Worm (Caenorhabditis elegans) whole organism, L2 larva: ENCODE data around the gene serp-1.2.

Source experiments
- C34F6.9 ChIP-seq: fragments of 150-350 bp; optimal IDR thresholded peaks from 2 replicates; lab custom pipeline; 2014; ENCODE audit warnings: missing biosample characterization, missing genetic modification characterization
- F13H6.1 ChIP-seq: sonication (generic microtip); optimal IDR thresholded peaks from 2 replicates; lab custom pipeline; 2016; ENCODE audit warnings: missing genetic modification characterization, missing compliant biosample characterization
- R02D3.7 ChIP-seq: fragments of 150-350 bp; optimal IDR thresholded peaks from 2 replicates; lab custom pipeline; 2014; ENCODE audit warnings: missing biosample characterization, missing genetic modification characterization
- ZK546.5 ChIP-seq: sonication (generic microtip); optimal IDR thresholded peaks from 2 replicates; lab custom pipeline; 2017; ENCODE audit warnings: missing biosample characterization, missing genetic modification characterization
- alr-1 ChIP-seq: fragments of 150-350 bp; optimal IDR thresholded peaks from 2 replicates; lab custom pipeline; 2014; ENCODE audit warnings: missing biosample characterization, missing genetic modification characterization
- aly-2 ChIP-seq: fragments of 150-350 bp; optimal IDR thresholded peaks from 2 replicates; lab custom pipeline; 2014; ENCODE audit warnings: missing biosample characterization, missing genetic modification characterization
- ama-1 ChIP-seq: fragments of 150-350 bp; optimal IDR thresholded peaks from 2 replicates; lab custom pipeline; 2018; ENCODE audit warnings: inconsistent platforms
- blmp-1 ChIP-seq: sonication (generic microtip); optimal IDR thresholded peaks from 2 replicates; lab custom pipeline; 2017; ENCODE audit warnings: missing genetic modification characterization, mild to moderate bottlenecking, missing compliant biosample characterization, antibody characterized with exemption, moderate library complexity; ENCODE audit not compliant: insufficient read depth
- ceh-16 ChIP-seq: fragments of 150-350 bp; optimal IDR thresholded peaks from 2 replicates; lab custom pipeline; 2014; ENCODE audit warnings: missing biosample characterization, missing genetic modification characterization
- ceh-82 ChIP-seq: fragments of 150-350 bp; optimal IDR thresholded peaks from 2 replicates; lab custom pipeline; 2014; ENCODE audit warnings: missing biosample characterization, missing genetic modification characterization
- crh-2 ChIP-seq: sonication (generic microtip); optimal IDR thresholded peaks from 2 replicates; lab custom pipeline; 2017; ENCODE audit warnings: missing biosample characterization, missing genetic modification characterization
- dmd-4 ChIP-seq: sonication (generic microtip); optimal IDR thresholded peaks from 2 replicates; lab custom pipeline; 2017; ENCODE audit warnings: missing biosample characterization, missing genetic modification characterization
- egl-27 ChIP-seq: sonication (generic microtip); optimal IDR thresholded peaks from 3 replicates; lab custom pipeline; 2017; ENCODE audit warnings: missing biosample characterization, missing genetic modification reagents, missing genetic modification characterization
- elt-1 ChIP-seq: fragments of 150-350 bp; optimal IDR thresholded peaks from 2 replicates; lab custom pipeline; 2014; ENCODE audit warnings: missing biosample characterization, missing genetic modification characterization
- elt-3 ChIP-seq: sonication (generic microtip); optimal IDR thresholded peaks from 2 replicates; lab custom pipeline; 2017; ENCODE audit warnings: missing biosample characterization, missing genetic modification characterization
- fos-1 ChIP-seq: fragments of 150-350 bp; optimal IDR thresholded peaks from 2 replicates; lab custom pipeline; 2014; ENCODE audit warnings: missing biosample characterization, missing genetic modification characterization
- lin-11 ChIP-seq: fragments of 150-350 bp; sonication (generic microtip); optimal IDR thresholded peaks from 2 replicates; lab custom pipeline; 2014; ENCODE audit warnings: missing biosample characterization, missing genetic modification characterization, inconsistent platforms, mixed read lengths
- lin-13 ChIP-seq: fragments of 150-350 bp; optimal IDR thresholded peaks from 2 replicates; lab custom pipeline; 2014; ENCODE audit warnings: missing biosample characterization, missing genetic modification reagents, missing genetic modification characterization
- lsy-2 ChIP-seq, 2 experiments: fragments of 150-350 bp in 1 of 2; sonication (generic microtip) in 1 of 2; optimal IDR thresholded peaks; 2 replicates each; lab custom pipeline; 2014 to 2017; ENCODE audit warnings: missing biosample characterization in 2 of 2, missing genetic modification characterization in 2 of 2
- mab-5 ChIP-seq: fragments of 150-350 bp; optimal IDR thresholded peaks from 2 replicates; lab custom pipeline; 2014; ENCODE audit warnings: missing biosample characterization, missing genetic modification characterization
- mbf-1 ChIP-seq: sonication (generic microtip); optimal IDR thresholded peaks from 2 replicates; lab custom pipeline; 2017; ENCODE audit warnings: missing biosample characterization, missing genetic modification characterization
- mdl-1 ChIP-seq, 2 experiments: fragments of 150-350 bp in 1 of 2; sonication (generic microtip) in 1 of 2; optimal IDR thresholded peaks; 2 replicates each; lab custom pipeline; 2017; ENCODE audit warnings: missing biosample characterization in 2 of 2, missing genetic modification characterization in 2 of 2
- nhr-10 ChIP-seq: sonication (generic microtip); optimal IDR thresholded peaks from 2 replicates; lab custom pipeline; 2017; ENCODE audit warnings: missing biosample characterization, missing genetic modification characterization
- nhr-11 ChIP-seq: fragments of 150-350 bp; optimal IDR thresholded peaks from 2 replicates; lab custom pipeline; 2014; ENCODE audit warnings: missing biosample characterization, missing genetic modification characterization
- nhr-129 ChIP-seq: fragments of 150-350 bp; optimal IDR thresholded peaks from 2 replicates; lab custom pipeline; 2014; ENCODE audit warnings: missing biosample characterization, missing genetic modification characterization
- nhr-21 ChIP-seq: fragments of 150-350 bp; optimal IDR thresholded peaks from 2 replicates; lab custom pipeline; 2014; ENCODE audit warnings: missing biosample characterization, missing genetic modification characterization
- nhr-23 ChIP-seq: fragments of 150-350 bp; optimal IDR thresholded peaks from 2 replicates; lab custom pipeline; 2014; ENCODE audit warnings: missing biosample characterization, missing genetic modification reagents, missing genetic modification characterization
- nhr-237 ChIP-seq: fragments of 150-350 bp; optimal IDR thresholded peaks from 2 replicates; lab custom pipeline; 2014; ENCODE audit warnings: missing biosample characterization, missing genetic modification characterization
- nhr-25 ChIP-seq: fragments of 150-350 bp; sonication (generic microtip); optimal IDR thresholded peaks from 3 replicates; lab custom pipeline; 2014; ENCODE audit warnings: missing biosample characterization, missing genetic modification characterization
- nhr-6 ChIP-seq: fragments of 150-350 bp; optimal IDR thresholded peaks from 2 replicates; lab custom pipeline; 2014; ENCODE audit warnings: missing biosample characterization, missing genetic modification characterization
- nhr-77 ChIP-seq: fragments of 150-350 bp; optimal IDR thresholded peaks from 2 replicates; lab custom pipeline; 2014; ENCODE audit warnings: missing biosample characterization, missing genetic modification characterization
- peb-1 ChIP-seq: fragments of 150-350 bp; optimal IDR thresholded peaks from 2 replicates; lab custom pipeline; 2014; ENCODE audit warnings: missing biosample characterization, missing genetic modification characterization
- sem-4 ChIP-seq: fragments of 150-350 bp; optimal IDR thresholded peaks from 2 replicates; lab custom pipeline; 2014; ENCODE audit warnings: missing biosample characterization, missing genetic modification reagents, missing genetic modification characterization
- skn-1 ChIP-seq: sonication (generic microtip); optimal IDR thresholded peaks from 2 replicates; lab custom pipeline; 2017; ENCODE audit warnings: missing biosample characterization, missing genetic modification characterization
- sma-3 ChIP-seq: sonication (generic microtip); optimal IDR thresholded peaks from 2 replicates; lab custom pipeline; 2016; ENCODE audit warnings: missing genetic modification reagents, missing genetic modification characterization, missing compliant biosample characterization
- snpc-4 ChIP-seq: fragments of 150-350 bp; optimal IDR thresholded peaks from 2 replicates; lab custom pipeline; 2014; ENCODE audit warnings: missing biosample characterization, missing genetic modification characterization
- unc-55 ChIP-seq: fragments of 150-350 bp; sonication (generic microtip); optimal IDR thresholded peaks from 3 replicates; lab custom pipeline; 2014; ENCODE audit warnings: missing biosample characterization, missing genetic modification reagents, missing genetic modification characterization
- unc-62 ChIP-seq: fragments of 150-350 bp; optimal IDR thresholded peaks from 2 replicates; lab custom pipeline; 2014; ENCODE audit warnings: missing biosample characterization, missing genetic modification reagents, missing genetic modification characterization
- zag-1 ChIP-seq: fragments of 150-350 bp; optimal IDR thresholded peaks from 2 replicates; lab custom pipeline; 2014; ENCODE audit warnings: missing biosample characterization, missing genetic modification characterization
- ztf-1 ChIP-seq: fragments of 200-800 bp; sonication (Bioruptor generic); conservative IDR thresholded peaks from 2 replicates; pipeline ENCODE4 v1.3.6; 2022; ENCODE audit warnings: missing genetic modification characterization, missing compliant biosample characterization
- ztf-4 ChIP-seq: fragments of 150-350 bp; optimal IDR thresholded peaks from 2 replicates; lab custom pipeline; 2014; ENCODE audit warnings: missing biosample characterization, missing genetic modification characterization

serp-1.2 gene

ce11 chrIV:8266024-8266949 is 40.8 kb downstream of the serp-1.2 start:
- TF ChIP-seq nhr-6 (tag; lab: Kevin White, UChicago): no peak
- no peak for TF ChIP-seq C34F6.9 (tag; lab: Kevin White, UChicago)
- TF ChIP-seq nhr-237 (tag; lab: Kevin White, UChicago): no peak
- no peak for TF ChIP-seq unc-55 (GFP tag; lab: Kevin White, UChicago)
- no peak for TF ChIP-seq peb-1 (tag; lab: Kevin White, UChicago)
- no peak for TF ChIP-seq mab-5 (tag; lab: Kevin White, UChicago)
- no peak for TF ChIP-seq dmd-4
- TF ChIP-seq nhr-23 (tag; lab: Kevin White, UChicago): no peak
- TF ChIP-seq F13H6.1 (tag; lab: Kevin White, UChicago): no peak
- TF ChIP-seq nhr-25 (tag; lab: Kevin White, UChicago): no peak
- TF ChIP-seq nhr-21 (tag; lab: Kevin White, UChicago): no peak
- no peak for TF ChIP-seq ztf-1
- TF ChIP-seq ceh-16 (tag; lab: Kevin White, UChicago): no peak
- no peak for TF ChIP-seq crh-2 (tag; lab: Kevin White, UChicago)
- TF ChIP-seq skn-1 (tag; lab: Kevin White, UChicago): no peak
- no peak for TF ChIP-seq blmp-1 (tag; lab: Kevin White, UChicago)
- TF ChIP-seq zag-1: no peak

- TF ChIP-seq blmp-1 (tag; lab: Kevin White, UChicago) (no peak), nhr-77 (no peak), nhr-129 (tag; lab: Kevin White, UChicago) (no peak), mbf-1 (tag; lab: Kevin White, UChicago) (no peak), R02D3.7 (tag; lab: Kevin White, UChicago) (no peak), alr-1 (tag; lab: Kevin White, UChicago) (no peak), peb-1 (tag; lab: Kevin White, UChicago) (no peak), zag-1 (no peak), unc-55 (GFP tag; lab: Kevin White, UChicago) (no peak), nhr-10 (tag; lab: Kevin White, UChicago) (no peak)
Measured at ce11 chrIV:8268024-8268423, 42.5 kb downstream of the serp-1.2 start, which contains the start of the genes K07H8.5 and K07H8.8. Gene K07H8.5 (plus strand): TSS chrIV:8268324. Gene K07H8.8 (minus strand): TSS chrIV:8268412.

- TF ChIP-seq nhr-77: no peak
- TF ChIP-seq unc-55 (GFP tag; lab: Kevin White, UChicago): no peak
- TF ChIP-seq sma-3 (GFP tag; lab: Kevin White, UChicago): no peak
- TF ChIP-seq lin-11 (tag; lab: Kevin White, UChicago): no peak
- no peak for TF ChIP-seq blmp-1 (tag; lab: Kevin White, UChicago)
- no peak for TF ChIP-seq nhr-6 (tag; lab: Kevin White, UChicago)
- no peak for TF ChIP-seq elt-3
- no peak for TF ChIP-seq nhr-23 (tag; lab: Kevin White, UChicago)
- no peak for TF ChIP-seq nhr-25 (tag; lab: Kevin White, UChicago)
- TF ChIP-seq unc-62: no peak
- no peak for TF ChIP-seq dmd-4
- TF ChIP-seq lsy-2 (tag; optimal IDR thresholded peaks at IDR 0.05; lab: Kevin White, UChicago): no peak
- TF ChIP-seq ZK546.5: no peak
- TF ChIP-seq snpc-4: no peak
- no peak for TF ChIP-seq mdl-1 (tag; optimal IDR thresholded peaks at IDR 0.05; lab: Kevin White, UChicago)
Measured at ce11 chrIV:8273334-8273733, 47.9 kb downstream of the serp-1.2 start.

ce11 chrIV:8275232-8275631 is 49.8 kb downstream of the serp-1.2 start, which contains the start of gene K07H8.11:
Gene K07H8.11 (minus strand): TSS chrIV:8275332.
- TF ChIP-seq mbf-1 (tag; lab: Kevin White, UChicago) (no peak), nhr-129 (tag; lab: Kevin White, UChicago) (no peak), ceh-82 (tag; lab: Kevin White, UChicago) (no peak), skn-1 (tag; lab: Kevin White, UChicago) (no peak), nhr-11 (tag; lab: Kevin White, UChicago) (no peak), nhr-10 (tag; lab: Kevin White, UChicago) (no peak), R02D3.7 (tag; lab: Kevin White, UChicago) (no peak), elt-1 (tag; lab: Kevin White, UChicago) (no peak), snpc-4 (no peak), sem-4 (tag; lab: Kevin White, UChicago) (no peak), F13H6.1 (tag; lab: Kevin White, UChicago) (no peak), elt-3 (no peak), ztf-4 (tag; lab: Kevin White, UChicago) (no peak), crh-2 (tag; lab: Kevin White, UChicago) (no peak), egl-27 (no peak), fos-1 (tag; lab: Kevin White, UChicago) (no peak), ama-1 (lab: Kevin White, UChicago) (no peak), aly-2 (tag; lab: Kevin White, UChicago) (no peak), lin-13 (GFP tag; lab: Kevin White, UChicago) (no peak)
